Fruit fly (Drosophila melanogaster): ENCODE results near the gene Dhrs4.
A peak's percentile ranks its signal among the peaks of the same experiment; 100 is the strongest.

Dhrs4 gene

dm6 chr3L:5184502-5184859 lies 43.0 kb upstream of the Dhrs4 start (continued):
- TF ChIP-seq Jarid2 (GFP tag; optimal IDR thresholded peaks at IDR 0.05) (peak; percentile 77), nmo (GFP tag; optimal IDR thresholded peaks at IDR 0.05) (no peak), CG10565 (GFP tag; optimal IDR thresholded peaks at IDR 0.05) (no peak), CG8290 (GFP tag; optimal IDR thresholded peaks at IDR 0.05) (no peak), CG8290 (tag; optimal IDR thresholded peaks at IDR 0.05) (peak in 1 of 2 experiments; percentile 25), CG31365 (tag; optimal IDR thresholded peaks at IDR 0.05) (peak; percentile 4), tna (GFP tag; IDR thresholded peaks at IDR 0.05; ENCODE audit: partially characterized antibody) (no peak), CG4360 (GFP tag; IDR thresholded peaks at IDR 0.05) (peak; percentile 75), CG10462 (GFP tag; optimal IDR thresholded peaks at IDR 0.05) (no peak), CG14050 (GFP tag; IDR thresholded peaks at IDR 0.05) (no peak), cg (GFP tag; optimal IDR thresholded peaks at IDR 0.05) (peak; percentile 46), mam (GFP tag; optimal IDR thresholded peaks at IDR 0.05) (no peak), CG9932 (GFP tag; IDR thresholded peaks at IDR 0.05) (no peak), CG11696 (GFP tag; IDR thresholded peaks at IDR 0.05) (no peak), Asciz (GFP tag; optimal IDR thresholded peaks at IDR 0.05) (no peak), chinmo (GFP tag; IDR thresholded peaks at IDR 0.05; ENCODE audit: partially characterized antibody) (peak; percentile 77; the same call in 2 of the 4 replicates), CG13775 (GFP tag; optimal IDR thresholded peaks at IDR 0.05) (no peak), CG12071 (GFP tag; optimal IDR thresholded peaks at IDR 0.05) (no peak), Stat92E (GFP tag; optimal IDR thresholded peaks at IDR 0.05) (peak in 1 of 3 experiments; percentile 8)

dm6 chr3L:5183662-5184061 lies 42.2 kb upstream of the Dhrs4 start:
- peak in 1 of 2 experiments; percentile 19 for TF ChIP-seq eve (GFP tag; optimal IDR thresholded peaks at IDR 0.05)
- 0 out of 4 replicates have a peak, but pooled peaks have one; percentile 2 for TF ChIP-seq chinmo (GFP tag; IDR thresholded peaks at IDR 0.05; ENCODE audit: partially characterized antibody)
- TF ChIP-seq CG10565 (GFP tag; optimal IDR thresholded peaks at IDR 0.05): no peak

dm6 chr3L:5182994-5183566 lies 41.6 kb upstream of the Dhrs4 start:
- TF ChIP-seq CkIIα-i1 (GFP tag; IDR thresholded peaks at IDR 0.05) (no peak), fu2 (GFP tag; optimal IDR thresholded peaks at IDR 0.05) (no peak), CG3847 (GFP tag; IDR thresholded peaks at IDR 0.05) (no peak), CG5953 (GFP tag; IDR thresholded peaks at IDR 0.05) (no peak), CG10959 (GFP tag; IDR thresholded peaks at IDR 0.05) (no peak), Atf6 (GFP tag; IDR thresholded peaks at IDR 0.05) (0 out of 2 replicates have a peak, but pooled peaks have one; percentile 9), CG31365 (tag; optimal IDR thresholded peaks at IDR 0.05) (no peak), tna (GFP tag; IDR thresholded peaks at IDR 0.05; ENCODE audit: partially characterized antibody) (no peak), en (GFP tag; optimal IDR thresholded peaks at IDR 0.05) (no peak), Oli (tag; optimal IDR thresholded peaks at IDR 0.05) (no peak), zfh1 (GFP tag; IDR thresholded peaks at IDR 0.05) (no peak), Ptx1 (GFP tag; IDR thresholded peaks at IDR 0.05) (0 out of 2 replicates have a peak, but pooled peaks have one; percentile 6), CG6654 (GFP tag; optimal IDR thresholded peaks at IDR 0.05) (no peak), Asciz (GFP tag; optimal IDR thresholded peaks at IDR 0.05) (no peak), NC2α (GFP tag; optimal IDR thresholded peaks at IDR 0.05) (no peak), HLH3B (GFP tag; IDR thresholded peaks at IDR 0.05) (no peak), CG17568 (GFP tag; optimal IDR thresholded peaks at IDR 0.05) (no peak), dimm (GFP tag; IDR thresholded peaks at IDR 0.05) (no peak), Dref (GFP tag; IDR thresholded peaks at IDR 0.05) (no peak), CG3838 (GFP tag; optimal IDR thresholded peaks at IDR 0.05) (no peak), da (GFP tag; optimal IDR thresholded peaks at IDR 0.05) (no peak), tgo (GFP tag; IDR thresholded peaks at IDR 0.05) (no peak), Dad (GFP tag; optimal IDR thresholded peaks at IDR 0.05) (no peak), ttk (GFP tag; IDR thresholded peaks at IDR 0.05) (no peak), CG13424 (tag; optimal IDR thresholded peaks at IDR 0.05) (no peak), Rfx (GFP tag; IDR thresholded peaks at IDR 0.05) (peak; percentile 52), B-H2 (GFP tag; optimal IDR thresholded peaks at IDR 0.05) (no peak), nmo (GFP tag; optimal IDR thresholded peaks at IDR 0.05) (peak; percentile 17), CG4424 (GFP tag; optimal IDR thresholded peaks at IDR 0.05) (no peak), hbn (GFP tag; IDR thresholded peaks at IDR 0.05; ENCODE audit: partially characterized antibody) (no peak), caup (GFP tag; optimal IDR thresholded peaks at IDR 0.05; ENCODE audit: severe bottlenecking) (no peak), CG15601 (tag; optimal IDR thresholded peaks at IDR 0.05) (no peak)
